Fruit fly (Drosophila melanogaster): ENCODE data around the gene CG34129.

The CG34129 gene

DNA sequence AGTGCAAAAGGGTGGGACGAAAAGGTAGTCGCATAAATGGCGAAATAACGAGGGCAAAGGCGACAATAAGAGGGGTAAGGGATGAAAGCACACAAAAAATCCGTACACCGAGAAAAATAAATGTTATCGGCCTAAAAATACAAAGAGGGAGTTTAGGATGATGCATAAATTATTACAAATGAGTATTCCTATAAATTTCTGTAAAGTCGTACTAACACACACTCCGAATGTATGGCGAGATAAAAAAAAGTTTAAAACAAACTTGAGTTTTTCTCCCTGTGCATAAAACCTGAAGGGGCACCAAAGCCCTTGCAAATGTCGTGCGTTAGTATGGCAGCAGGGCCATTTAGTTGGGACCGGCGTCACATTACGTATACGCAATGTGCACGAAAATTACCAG, 19.0 kb downstream of the CG34129 start (continued):
- TF ChIP-seq CG10267 (tag; optimal IDR thresholded peaks at IDR 0.05) (no peak), Nf-YA (GFP tag; IDR thresholded peaks at IDR 0.05) (0 out of 2 replicates have a peak, but pooled peaks have one; percentile 37), oc (tag; optimal IDR thresholded peaks at IDR 0.05) (no peak), crol (GFP tag; IDR thresholded peaks at IDR 0.05) (no peak), ase (GFP tag; IDR thresholded peaks at IDR 0.05) (no peak), Ptx1 (GFP tag; IDR thresholded peaks at IDR 0.05) (peak; percentile 70), CG17829 (tag; optimal IDR thresholded peaks at IDR 0.05) (no peak), CG10654 (GFP tag; optimal IDR thresholded peaks at IDR 0.05) (peak; percentile 1), gcm2 (GFP tag; optimal IDR thresholded peaks at IDR 0.05) (no peak), dimm (GFP tag; IDR thresholded peaks at IDR 0.05) (no peak), gsb-n (tag; optimal IDR thresholded peaks at IDR 0.05) (no peak), Atf3 (GFP tag; optimal IDR thresholded peaks at IDR 0.05) (no peak), tx (GFP tag; optimal IDR thresholded peaks at IDR 0.05) (no peak), slbo (GFP tag; IDR thresholded peaks at IDR 0.05) (no peak), CG13424 (tag; optimal IDR thresholded peaks at IDR 0.05) (peak; percentile 40), CG14965 (GFP tag; optimal IDR thresholded peaks at IDR 0.05; ENCODE audit: borderline replicate concordance) (no peak), CG12744 (GFP tag; optimal IDR thresholded peaks at IDR 0.05) (no peak), Antp (GFP tag; optimal IDR thresholded peaks at IDR 0.05) (peak; percentile 47), CG9727 (GFP tag; optimal IDR thresholded peaks at IDR 0.05) (no peak), CG11085 (GFP tag; IDR thresholded peaks at IDR 0.05) (peak; percentile 39; the same call in 1 of the 2 replicates), Trl (optimal IDR thresholded peaks at IDR 0.05) (no peak), Trl (GFP tag; optimal IDR thresholded peaks at IDR 0.05) (peak; percentile 27), pan (optimal IDR thresholded peaks at IDR 0.05) (no peak), pan (GFP tag; optimal IDR thresholded peaks at IDR 0.05 in 1 of 2, IDR thresholded peaks at IDR 0.05 in 1 of 2) (peak in 1 of 2 experiments; percentile 56), B-H2 (GFP tag; optimal IDR thresholded peaks at IDR 0.05) (no peak), bigmax (GFP tag; optimal IDR thresholded peaks at IDR 0.05) (no peak), Hr39 (optimal IDR thresholded peaks at IDR 0.05) (no peak), fd96Cb (tag; optimal IDR thresholded peaks at IDR 0.05) (peak; percentile 45), abd-A (tag; optimal IDR thresholded peaks at IDR 0.05) (peak; percentile 80), dysf (GFP tag; IDR thresholded peaks at IDR 0.05) (no peak; the same call in none of the 3 replicates), lov (optimal IDR thresholded peaks at IDR 0.05) (no peak), lov (GFP tag; IDR thresholded peaks at IDR 0.05) (no peak), CG9437 (GFP tag; optimal IDR thresholded peaks at IDR 0.05) (peak; percentile 17), Side (GFP tag; optimal IDR thresholded peaks at IDR 0.05) (peak; percentile 27), Dip3 (GFP tag; optimal IDR thresholded peaks at IDR 0.05) (peak; percentile 31), CG7928 (GFP tag; optimal IDR thresholded peaks at IDR 0.05) (no peak), CG11560 (tag; IDR thresholded peaks at IDR 0.05) (no peak), tin (GFP tag; optimal IDR thresholded peaks at IDR 0.05) (peak; percentile 46), fru (optimal IDR thresholded peaks at IDR 0.05) (no peak), Hmx (GFP tag; optimal IDR thresholded peaks at IDR 0.05) (no peak), Kr (GFP tag; optimal IDR thresholded peaks at IDR 0.05) (no peak), CG3847 (GFP tag; IDR thresholded peaks at IDR 0.05) (no peak), al (GFP tag; IDR thresholded peaks at IDR 0.05) (peak; percentile 52; the same call in 1 of the 2 replicates), CG4404 (GFP tag; IDR thresholded peaks at IDR 0.05) (no peak), emc (GFP tag; optimal IDR thresholded peaks at IDR 0.05) (peak; percentile 18), CG7987 (GFP tag; optimal IDR thresholded peaks at IDR 0.05) (no peak), CG7786 (GFP tag; optimal IDR thresholded peaks at IDR 0.05) (peak; percentile 10), CG10979 (tag; optimal IDR thresholded peaks at IDR 0.05) (no peak), HmgD (GFP tag; optimal IDR thresholded peaks at IDR 0.05) (no peak), CG7357 (GFP tag; IDR thresholded peaks at IDR 0.05) (0 out of 3 replicates have a peak, but pooled peaks have one; percentile 38), MESR4 (GFP tag; optimal IDR thresholded peaks at IDR 0.05) (no peak), CG14441 (GFP tag; IDR thresholded peaks at IDR 0.05) (peak; percentile 68), knrl (GFP tag; IDR thresholded peaks at IDR 0.05; ENCODE audit: partially characterized antibody) (no peak), sima (GFP tag; optimal IDR thresholded peaks at IDR 0.05) (no peak)

All from whole organism, embryonic.